Worm (Caenorhabditis elegans): ENCODE results near the gene F38B6.7.
A peak's percentile ranks its signal among the peaks of the same experiment; 100 is the strongest.

The F38B6.7 gene

DNA sequence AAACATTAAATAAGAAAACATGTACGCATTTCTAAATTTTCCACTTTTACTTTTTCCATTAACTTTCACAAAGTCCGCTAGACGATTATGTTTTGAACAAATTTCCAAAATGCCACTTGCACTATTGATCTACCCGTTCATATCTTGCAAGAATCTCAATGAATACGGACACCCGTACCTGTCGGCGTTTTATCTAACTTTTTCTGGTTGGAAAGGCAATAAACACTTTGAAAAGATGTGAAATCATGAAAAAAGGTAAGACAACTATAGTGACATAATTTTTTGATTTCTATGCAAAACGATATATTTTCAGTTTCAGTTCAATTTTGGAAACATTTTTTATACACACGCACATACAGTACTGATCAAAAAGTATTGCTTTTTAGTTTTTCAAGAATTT is 26.4 kb downstream of the F38B6.7 start:
- TF ChIP-seq lin-14 (GFP tag; optimal IDR thresholded peaks at IDR 0.05) (peak; percentile 17), unc-98 (GFP tag; IDR thresholded peaks at IDR 0.05) (no peak), blmp-1 (tag; optimal IDR thresholded peaks at IDR 0.05) (peak; percentile 44), efl-1 (optimal IDR thresholded peaks at IDR 0.05) (no peak), efl-1 (GFP tag; optimal IDR thresholded peaks at IDR 0.05 in 1 of 2) (peak in 1 of 2 experiments; percentile 6), nhr-85 (tag) (peak; percentile 48)

DNA sequence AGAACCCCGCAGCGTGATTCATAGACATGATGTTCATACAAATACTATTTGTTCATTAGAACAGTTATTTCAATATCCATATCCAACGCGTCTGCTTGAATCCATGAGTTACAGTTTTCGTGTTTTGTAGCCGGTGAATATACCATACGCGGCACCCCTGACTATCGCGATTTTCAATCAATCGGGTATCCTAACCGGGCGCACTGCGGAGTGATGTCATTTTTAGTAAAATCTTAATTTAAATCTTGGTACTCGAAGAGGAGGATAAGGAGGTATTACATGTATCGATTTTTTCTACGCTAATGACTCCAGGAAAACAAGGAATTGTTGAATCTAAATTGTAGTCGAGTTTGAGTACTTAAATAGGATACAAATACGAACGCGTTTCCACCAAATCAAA is 28.8 kb downstream of the F38B6.7 start:
- TF ChIP-seq nhr-85 (tag) (peak; percentile 83), snpc-4 (tag; optimal IDR thresholded peaks at IDR 0.05) (no peak), blmp-1 (tag; optimal IDR thresholded peaks at IDR 0.05) (peak; percentile 12), fkh-4 (tag; optimal IDR thresholded peaks at IDR 0.05; ENCODE audit: borderline replicate concordance) (no peak)

DNA sequence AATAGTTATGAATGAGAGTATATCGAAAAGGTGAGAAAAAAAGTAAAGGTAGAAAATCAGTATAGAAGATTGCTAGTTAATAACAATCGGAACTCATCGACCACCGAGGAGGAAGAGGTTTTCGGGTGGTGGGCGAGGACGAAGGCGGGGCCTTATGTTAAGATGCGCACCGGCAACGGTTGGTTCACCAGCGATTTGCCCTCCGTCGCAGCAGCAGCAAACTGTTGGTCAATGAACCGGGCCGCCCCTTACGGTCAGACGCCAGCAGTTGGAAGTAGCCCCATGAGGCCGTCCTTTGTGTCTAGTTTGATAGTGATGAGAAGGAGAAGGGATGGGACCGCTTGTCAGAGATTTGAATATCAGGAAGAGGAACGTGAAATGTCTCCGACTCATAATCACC is 29.3 kb downstream of the F38B6.7 start, which contains the start of gene nhr-137:
Gene nhr-137, minus strand, starts transcription at position 101 of the 400 bp plus-strand sequence.
- TF ChIP-seq Y116A8C.19 (tag; optimal IDR thresholded peaks at IDR 0.05; ENCODE audit: borderline replicate concordance): no peak
- no peak for TF ChIP-seq efl-1 (optimal IDR thresholded peaks at IDR 0.05)
- peak in 1 of 2 experiments; percentile 37 for TF ChIP-seq efl-1 (GFP tag; optimal IDR thresholded peaks at IDR 0.05 in 1 of 2)

DNA sequence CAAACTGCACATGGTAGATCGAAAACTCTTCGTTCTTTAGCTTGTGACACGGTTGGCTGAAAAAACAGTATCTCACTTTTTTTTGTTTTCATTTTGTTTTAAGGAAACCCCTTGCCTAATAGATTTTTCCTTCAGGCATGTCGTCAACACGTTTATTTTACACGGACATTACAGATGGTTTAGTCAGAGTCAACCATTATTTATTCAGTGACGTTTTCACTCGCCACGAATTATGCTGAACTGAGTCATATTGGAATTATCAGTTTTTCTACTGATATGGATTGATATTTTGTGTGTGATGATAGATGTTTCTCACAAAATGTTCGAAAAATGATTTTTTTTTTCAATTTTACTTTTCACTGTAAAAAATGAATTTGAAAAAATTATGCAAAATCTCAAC is 30.7 kb downstream of the F38B6.7 start:
- no peak for TF ChIP-seq nhr-11 (tag; optimal IDR thresholded peaks at IDR 0.05)
- peak; percentile 22 for TF ChIP-seq elt-2 (tag; optimal IDR thresholded peaks at IDR 0.05)

DNA sequence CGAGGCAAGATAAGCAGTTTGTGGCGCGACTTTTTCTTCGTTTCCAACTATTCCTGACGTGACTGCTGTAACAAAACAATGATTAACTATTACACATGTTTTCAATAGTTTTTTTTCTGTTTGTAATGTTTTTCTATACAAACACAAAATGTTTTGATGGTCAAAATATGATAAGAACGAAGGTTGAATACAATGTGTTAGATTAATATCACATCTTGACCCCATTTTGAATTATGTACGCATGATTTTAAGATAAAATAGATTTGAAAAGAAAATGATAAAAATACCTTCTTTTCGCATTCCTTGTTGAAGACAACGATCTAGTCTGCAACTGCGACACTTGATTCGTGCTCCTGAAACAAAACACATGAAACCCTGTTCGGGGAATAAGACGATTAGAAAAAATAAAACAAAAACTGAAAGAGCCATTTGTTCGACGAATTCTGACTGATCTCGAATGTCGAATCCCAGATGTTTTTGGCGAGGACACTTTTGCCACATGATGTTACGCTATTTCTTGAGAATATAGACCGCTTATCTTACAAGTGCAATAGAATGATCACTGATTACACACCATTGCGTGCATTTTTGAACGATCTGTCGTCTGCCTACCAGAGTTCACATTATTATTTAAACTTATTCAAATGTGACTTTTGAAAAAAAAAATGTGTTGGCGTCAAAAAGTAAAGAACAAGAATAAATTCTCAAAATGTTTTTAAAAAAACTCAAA is 32.9 kb downstream of the F38B6.7 start:
- peak; percentile 42 for TF ChIP-seq nhr-71 (tag; optimal IDR thresholded peaks at IDR 0.05)
- TF ChIP-seq jun-1 (tag; optimal IDR thresholded peaks at IDR 0.05): no peak
- TF ChIP-seq nhr-20 (tag; optimal IDR thresholded peaks at IDR 0.05): peak; percentile 16
- no peak for TF ChIP-seq ama-1 (optimal IDR thresholded peaks at IDR 0.05)
- TF ChIP-seq lir-3 (tag; optimal IDR thresholded peaks at IDR 0.05; ENCODE audit: poor library complexity): no peak
- TF ChIP-seq irx-1 (tag; optimal IDR thresholded peaks at IDR 0.05): no peak
- TF ChIP-seq ceh-8 (GFP tag; optimal IDR thresholded peaks at IDR 0.05): no peak
- no peak for TF ChIP-seq egl-13 (tag; optimal IDR thresholded peaks at IDR 0.05)
- TF ChIP-seq nhr-90 (tag; optimal IDR thresholded peaks at IDR 0.05; ENCODE audit: poor library complexity): peak; percentile 17
- no peak for TF ChIP-seq nhr-84 (tag; optimal IDR thresholded peaks at IDR 0.05)
- TF ChIP-seq fkh-8 (tag; optimal IDR thresholded peaks at IDR 0.05): peak; percentile 12
- TF ChIP-seq zag-1 (tag; optimal IDR thresholded peaks at IDR 0.05): no peak
- no peak for TF ChIP-seq isw-1 (GFP tag; IDR thresholded peaks at IDR 0.05)
- TF ChIP-seq mdl-1 (tag; optimal IDR thresholded peaks at IDR 0.05): peak in 1 of 2 experiments; percentile 1
- TF ChIP-seq lin-35 (GFP tag; optimal IDR thresholded peaks at IDR 0.05): peak in 1 of 2 experiments; percentile 23
- TF ChIP-seq dsc-1 (tag; optimal IDR thresholded peaks at IDR 0.05): peak; percentile 46
- no peak for TF ChIP-seq mef-2 (tag; optimal IDR thresholded peaks at IDR 0.05)
- no peak for TF ChIP-seq rnt-1 (tag; optimal IDR thresholded peaks at IDR 0.05)
- TF ChIP-seq unc-130 (tag; optimal IDR thresholded peaks at IDR 0.05): no peak
- TF ChIP-seq elt-2 (tag; optimal IDR thresholded peaks at IDR 0.05): peak; percentile 27
- TF ChIP-seq pax-3 (tag; optimal IDR thresholded peaks at IDR 0.05): no peak

DNA sequence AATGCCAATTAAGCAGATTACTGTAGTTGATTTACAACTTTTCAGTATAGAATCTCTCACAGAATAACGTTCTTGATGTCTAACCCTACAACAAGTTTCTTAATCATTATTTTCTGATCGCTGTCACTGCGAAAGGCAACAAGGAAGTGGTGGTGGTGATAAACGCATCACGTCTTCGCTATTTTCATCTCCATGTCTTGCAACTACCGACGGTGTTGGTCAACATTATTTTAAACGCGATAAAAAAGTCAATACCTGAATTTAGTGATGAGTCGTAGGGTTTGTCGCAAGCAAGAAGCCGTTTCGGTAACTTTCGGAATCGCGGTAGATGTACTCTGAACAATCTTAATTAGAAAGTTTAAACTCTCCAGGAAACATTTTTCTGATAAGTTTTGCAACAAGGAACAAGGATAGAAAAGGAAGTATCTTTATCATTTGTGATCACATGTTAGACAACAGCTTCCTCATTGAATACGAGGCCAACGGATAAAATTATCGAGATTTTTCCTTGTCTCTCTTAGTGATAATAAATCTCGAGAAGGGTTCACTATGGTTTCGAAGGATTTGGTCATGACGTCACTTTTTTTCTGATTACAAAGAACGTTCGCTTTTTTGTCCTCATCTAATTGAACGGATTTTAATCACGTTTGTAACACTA is 34.3 kb downstream of the F38B6.7 start:
- TF ChIP-seq tbx-2 (tag; optimal IDR thresholded peaks at IDR 0.05) (peak; percentile 53), hlh-4 (tag; optimal IDR thresholded peaks at IDR 0.05) (no peak), nhr-90 (tag; optimal IDR thresholded peaks at IDR 0.05; ENCODE audit: poor library complexity) (peak; percentile 5), lin-14 (GFP tag; optimal IDR thresholded peaks at IDR 0.05) (peak; percentile 19), elt-3 (tag; optimal IDR thresholded peaks at IDR 0.05) (peak in 2 of 6 experiments; percentile 20 to 74), nhr-12 (tag; optimal IDR thresholded peaks at IDR 0.05) (no peak), swsn-7 (tag; optimal IDR thresholded peaks at IDR 0.05) (no peak), sup-37 (GFP tag; optimal IDR thresholded peaks at IDR 0.05) (no peak), efl-1 (optimal IDR thresholded peaks at IDR 0.05) (no peak), efl-1 (GFP tag; optimal IDR thresholded peaks at IDR 0.05 in 1 of 2) (peak in 1 of 2 experiments; percentile 59), nhr-71 (tag; optimal IDR thresholded peaks at IDR 0.05) (peak; percentile 22), blmp-1 (tag; optimal IDR thresholded peaks at IDR 0.05) (peak; percentile 51), nhr-20 (tag; optimal IDR thresholded peaks at IDR 0.05) (peak; percentile 42), nhr-85 (tag) (peak; percentile 73), pag-3 (tag; optimal IDR thresholded peaks at IDR 0.05; ENCODE audit: borderline replicate concordance, insufficient read depth) (no peak), nhr-77 (tag; optimal IDR thresholded peaks at IDR 0.05) (no peak), ztf-4 (tag; optimal IDR thresholded peaks at IDR 0.05) (peak; percentile 44)
